Worm (Caenorhabditis elegans): ENCODE data around the gene C33F10.14.

DNA sequence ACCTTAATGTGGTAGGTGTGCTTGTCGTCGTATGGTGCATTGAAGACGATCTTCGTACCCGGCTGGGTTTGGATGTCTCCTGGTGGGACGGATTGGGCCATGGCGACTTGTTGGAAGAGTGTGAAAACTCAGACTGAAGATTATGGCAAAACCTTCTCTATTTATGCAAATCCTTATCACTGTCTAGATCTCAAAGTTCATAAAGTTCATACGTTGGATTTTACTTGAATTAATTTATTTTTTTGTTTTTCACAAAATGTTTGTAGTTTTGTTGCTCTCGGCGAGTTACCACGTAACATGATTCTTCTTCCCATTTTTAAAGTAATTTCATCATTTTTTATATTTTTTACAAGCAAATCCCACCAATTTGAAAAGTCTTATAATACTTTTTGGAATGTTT is 11.0 kb upstream of the C33F10.14 start, which contains the start of gene msp-3:
- TF ChIP-seq nhr-11 (tag; optimal IDR thresholded peaks at IDR 0.05), result no peak
- no peak for TF ChIP-seq unc-62 (GFP tag; optimal IDR thresholded peaks at IDR 0.05)

Measured in whole organism, L1 larva.